Fruit fly (Drosophila melanogaster) whole organism, wandering third instar larva: ENCODE measurements around the gene feo.

Experiments
- CG32264 ChIP-seq: fragments of 200-800 bp; sonication (Bioruptor generic); optimal IDR thresholded peaks from 2 replicates; lab custom pipeline; 2016; ENCODE audit warnings: missing biosample characterization, missing genetic modification characterization
- Dfd ChIP-seq: fragments of >200 bp; optimal IDR thresholded peaks from 2 replicates; lab custom pipeline; 2017; ENCODE audit warnings: missing biosample characterization, missing genetic modification characterization
- Dif ChIP-seq: fragments of 200-275, 200-300 bp; sonication (Bioruptor generic); optimal IDR thresholded peaks from 2 replicates; lab custom pipeline; 2018; ENCODE audit warnings: missing biosample characterization, missing genetic modification characterization; ENCODE audit not compliant: partially characterized antibody
- GATAd ChIP-seq: sonication (Bioruptor generic); optimal IDR thresholded peaks from 2 replicates; lab custom pipeline; 2016; ENCODE audit warnings: missing biosample characterization, missing genetic modification characterization
- HLH106 ChIP-seq: fragments of 200-800 bp; optimal IDR thresholded peaks from 3 replicates; lab custom pipeline; 2019; ENCODE audit warnings: missing biosample characterization, mild to moderate bottlenecking, missing genetic modification characterization, moderate library complexity
- Hr78 ChIP-seq: fragments of >200 bp; optimal IDR thresholded peaks from 2 replicates; lab custom pipeline; 2017; ENCODE audit warnings: missing biosample characterization, missing genetic modification characterization
- Mio ChIP-seq: sonication (Bioruptor generic); optimal IDR thresholded peaks from 2 replicates; lab custom pipeline; 2016; ENCODE audit warnings: missing biosample characterization, missing genetic modification characterization
- OdsH ChIP-seq: fragments of 200-800 bp; sonication (Bioruptor generic); optimal IDR thresholded peaks from 2 replicates; lab custom pipeline; 2016; ENCODE audit warnings: missing biosample characterization, mild to moderate bottlenecking, missing genetic modification characterization
- Rel ChIP-seq, 2 experiments: fragments of 200-800 bp; sonication (Bioruptor generic) in 1 of 2; optimal IDR thresholded peaks; 2 replicates in 1 of 2; 3 replicates in 1 of 2; lab custom pipeline; 2016 to 2019; ENCODE audit warnings: mild to moderate bottlenecking in 2 of 2, missing biosample characterization in 2 of 2, missing genetic modification characterization in 2 of 2, moderate library complexity in 1 of 2
- Sp1 ChIP-seq: fragments of 200-800 bp; sonication (Bioruptor generic); optimal IDR thresholded peaks from 3 replicates; lab custom pipeline; 2019; ENCODE audit warnings: missing biosample characterization, mild to moderate bottlenecking, missing genetic modification characterization, moderate library complexity
- br ChIP-seq: fragments of 200-800 bp; sonication (Bioruptor generic); optimal IDR thresholded peaks from 2 replicates; lab custom pipeline; 2016; ENCODE audit warnings: missing biosample characterization, missing genetic modification characterization
- dl ChIP-seq, 2 experiments: fragments of 175-275, 200-275 bp in 1 of 2; fragments of 200-275 bp in 1 of 2; sonication (Bioruptor generic); optimal IDR thresholded peaks; lab custom pipeline; 2018; ENCODE audit warnings: mild to moderate bottlenecking in 2 of 2, missing biosample characterization in 2 of 2, missing genetic modification characterization in 2 of 2, moderate library complexity in 2 of 2; ENCODE audit not compliant: partially characterized antibody in 2 of 2, insufficient read depth in 1 of 2
- dmrt93B ChIP-seq: fragments of 200-800 bp; sonication (Bioruptor generic); optimal IDR thresholded peaks from 2 replicates; lab custom pipeline; 2018; ENCODE audit warnings: missing biosample characterization, mild to moderate bottlenecking, missing genetic modification characterization
- ey ChIP-seq: fragments of 200-800 bp; sonication (Bioruptor generic); optimal IDR thresholded peaks from 2 replicates; lab custom pipeline; 2016; ENCODE audit warnings: missing biosample characterization, missing genetic modification characterization
- foxo ChIP-seq, 2 experiments: fragments of 200-800 bp; sonication (Bioruptor generic); optimal IDR thresholded peaks; 2 replicates in 1 of 2; 3 replicates in 1 of 2; lab custom pipeline; 2016 to 2017; ENCODE audit warnings: missing biosample characterization in 2 of 2, missing genetic modification characterization in 2 of 2
- fru ChIP-seq: fragments of 200-800 bp; sonication (Bioruptor generic); optimal IDR thresholded peaks from 3 replicates; lab custom pipeline; 2016; ENCODE audit warnings: missing biosample characterization, mild to moderate bottlenecking, missing genetic modification characterization
- h ChIP-seq: fragments of 200-800 bp; sonication (Bioruptor generic); optimal IDR thresholded peaks from 3 replicates; lab custom pipeline; 2016; ENCODE audit warnings: missing biosample characterization, mild to moderate bottlenecking, missing genetic modification characterization
- jim ChIP-seq: fragments of 175-275, 200-325 bp; sonication (Bioruptor generic); optimal IDR thresholded peaks from 2 replicates; lab custom pipeline; 2016; ENCODE audit warnings: missing biosample characterization, mild to moderate bottlenecking, missing genetic modification characterization
- lola ChIP-seq: fragments of >200 bp; optimal IDR thresholded peaks from 2 replicates; lab custom pipeline; 2017; ENCODE audit warnings: missing biosample characterization, missing genetic modification characterization
- pan ChIP-seq: fragments of >200 bp; optimal IDR thresholded peaks from 2 replicates; lab custom pipeline; 2017
- psq ChIP-seq: fragments of 200-800 bp; sonication (Bioruptor generic); optimal IDR thresholded peaks from 3 replicates; lab custom pipeline; 2017; ENCODE audit warnings: missing biosample characterization, mild to moderate bottlenecking, missing genetic modification characterization, moderate library complexity
- rgr ChIP-seq: fragments of 200-800 bp; sonication (Bioruptor generic); optimal IDR thresholded peaks from 3 replicates; lab custom pipeline; 2016; ENCODE audit warnings: missing biosample characterization, mild to moderate bottlenecking, missing genetic modification characterization
- sage ChIP-seq: fragments of 200-800 bp; sonication (Bioruptor generic); optimal IDR thresholded peaks from 2 replicates; lab custom pipeline; 2016; ENCODE audit warnings: missing biosample characterization, mild to moderate bottlenecking, missing genetic modification characterization
- sv ChIP-seq: fragments of 200-800 bp; sonication (Bioruptor generic); optimal IDR thresholded peaks from 3 replicates; lab custom pipeline; 2016; ENCODE audit warnings: missing biosample characterization, missing genetic modification characterization
- tai ChIP-seq: sonication (Bioruptor generic); optimal IDR thresholded peaks from 2 replicates; lab custom pipeline; 2016; ENCODE audit warnings: missing biosample characterization, missing genetic modification characterization
- usp ChIP-seq: fragments of >200 bp; optimal IDR thresholded peaks from 2 replicates; lab custom pipeline; 2017; ENCODE audit warnings: missing biosample characterization, missing genetic modification characterization
- woc ChIP-seq: sonication (Bioruptor generic); optimal IDR thresholded peaks from 2 replicates; lab custom pipeline; 2016; ENCODE audit warnings: missing biosample characterization, mild to moderate bottlenecking, missing genetic modification characterization

feo gene

dm6 chrX:10805651-10806191, 48.9 kb downstream of the feo start (continued):
- TF ChIP-seq Dif (GFP tag; lab: Kevin White, UChicago), result peak; percentile 63
- TF ChIP-seq pan, result no peak
- peak in 1 of 2 experiments; percentile 13 for TF ChIP-seq foxo (GFP tag; optimal IDR thresholded peaks at IDR 0.05; lab: Kevin White, UChicago)
- peak; percentile 51 for TF ChIP-seq br
- TF ChIP-seq sage (GFP tag; lab: Kevin White, UChicago), result peak; percentile 68

DNA sequence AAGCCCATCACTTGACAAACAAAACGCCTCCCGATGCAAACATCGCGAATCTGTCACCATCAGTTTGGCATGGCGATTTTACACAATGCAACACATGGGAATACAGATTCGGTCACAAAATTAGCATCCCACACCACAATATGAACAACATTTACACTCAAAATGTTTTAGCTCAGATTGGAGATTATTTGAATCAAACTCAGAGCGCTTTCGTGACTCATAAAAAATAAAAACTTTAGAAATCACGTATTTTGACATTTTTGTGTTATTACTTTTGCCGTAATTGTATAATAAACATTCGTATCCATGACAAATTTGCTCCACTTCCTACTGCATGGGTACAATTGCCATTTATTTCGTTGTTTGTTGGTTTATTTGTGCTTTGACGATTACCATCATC, 50.6 kb downstream of the feo start:
- no peak for TF ChIP-seq lola (GFP tag; lab: Kevin White, UChicago)
- TF ChIP-seq Dif (GFP tag; lab: Kevin White, UChicago), result no peak
- no peak for TF ChIP-seq Sp1
- TF ChIP-seq fru (GFP tag; lab: Kevin White, UChicago), result peak; percentile 1
- peak; percentile 2 for TF ChIP-seq h
- peak; percentile 14 for TF ChIP-seq rgr
- no peak for TF ChIP-seq GATAd (GFP tag; lab: Kevin White, UChicago)
- TF ChIP-seq dl (GFP tag; optimal IDR thresholded peaks at IDR 0.05; lab: Kevin White, UChicago; ENCODE audit: insufficient read depth in 1 of 2, partially characterized antibody in 2 of 2), result no peak
- TF ChIP-seq usp (GFP tag; lab: Kevin White, UChicago), result no peak
- TF ChIP-seq ey (GFP tag; lab: Kevin White, UChicago), result no peak
- TF ChIP-seq pan, result no peak
- TF ChIP-seq Dfd, result no peak
- TF ChIP-seq CG32264 (GFP tag; lab: Kevin White, UChicago), result no peak
- TF ChIP-seq jim (GFP tag; lab: Kevin White, UChicago), result no peak
- TF ChIP-seq Rel (GFP tag; optimal IDR thresholded peaks at IDR 0.05; lab: Kevin White, UChicago), result no peak
- no peak for TF ChIP-seq Rel (tag; optimal IDR thresholded peaks at IDR 0.05; lab: Kevin White, UChicago)
- TF ChIP-seq foxo (GFP tag; optimal IDR thresholded peaks at IDR 0.05; lab: Kevin White, UChicago), result peak in 1 of 2 experiments; percentile 27
- no peak for TF ChIP-seq tai (GFP tag; lab: Kevin White, UChicago)
- TF ChIP-seq Hr78, result no peak

dm6 chrX:10802457-10803378, 52.0 kb downstream of the feo start:
- no peak for TF ChIP-seq Hr78
- TF ChIP-seq dmrt93B (GFP tag; lab: Kevin White, UChicago), result peak; percentile 39
- peak; percentile 28 for TF ChIP-seq woc (GFP tag; lab: Kevin White, UChicago)
- TF ChIP-seq h, result peak; percentile 25
- TF ChIP-seq psq (GFP tag; lab: Kevin White, UChicago), result peak; percentile 65
- no peak for TF ChIP-seq Rel (GFP tag; optimal IDR thresholded peaks at IDR 0.05; lab: Kevin White, UChicago)
- peak; percentile 24 for TF ChIP-seq Rel (tag; optimal IDR thresholded peaks at IDR 0.05; lab: Kevin White, UChicago)
- TF ChIP-seq foxo (GFP tag; optimal IDR thresholded peaks at IDR 0.05; lab: Kevin White, UChicago), result peak in 1 of 2 experiments; percentile 61
- peak; percentile 19 for TF ChIP-seq fru (GFP tag; lab: Kevin White, UChicago)
- no peak for TF ChIP-seq tai (GFP tag; lab: Kevin White, UChicago)
- no peak for TF ChIP-seq lola (GFP tag; lab: Kevin White, UChicago)
- TF ChIP-seq ey (GFP tag; lab: Kevin White, UChicago), result peak; percentile 13
- peak; percentile 39 for TF ChIP-seq rgr
- TF ChIP-seq Mio (GFP tag; lab: Kevin White, UChicago), result no peak
- no peak for TF ChIP-seq sv (GFP tag; lab: Kevin White, UChicago)
- TF ChIP-seq HLH106 (tag; lab: Kevin White, UChicago), result peak; percentile 66
- TF ChIP-seq sage (GFP tag; lab: Kevin White, UChicago), result peak; percentile 18
- TF ChIP-seq OdsH, result peak; percentile 21
- TF ChIP-seq Sp1, result peak; percentile 65
- TF ChIP-seq, all 38 proteins: peak for 13
